Worm (Caenorhabditis elegans): ENCODE data around the gene F20A1.4.

DNA sequence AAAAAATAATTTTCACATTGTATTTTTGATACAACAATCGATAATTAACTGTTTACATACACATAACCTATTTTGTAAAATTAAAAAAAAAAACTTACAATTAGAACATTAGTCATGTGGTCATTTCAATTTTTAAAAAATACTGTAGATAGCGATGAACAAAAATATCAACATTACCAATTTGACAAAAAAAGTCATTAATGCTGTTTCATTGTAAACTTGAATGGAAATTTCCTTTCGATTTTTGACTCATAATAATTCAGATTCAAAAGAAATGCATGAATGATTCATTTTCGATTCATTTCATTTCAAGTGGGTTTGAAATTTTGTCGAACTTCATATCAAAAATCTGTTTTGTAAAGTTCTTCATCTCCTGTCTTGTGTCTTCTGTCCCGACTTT lies 12.2 kb downstream of the F20A1.4 start, which contains the start of gene C33G8.2:
- TF ChIP-seq peb-1 (tag; optimal IDR thresholded peaks at IDR 0.05) (no peak), Y55F3AM.14 (GFP tag; optimal IDR thresholded peaks at IDR 0.05) (no peak), nhr-12 (tag; optimal IDR thresholded peaks at IDR 0.05) (no peak), ztf-11 (tag; optimal IDR thresholded peaks at IDR 0.05) (no peak), fos-1 (tag; optimal IDR thresholded peaks at IDR 0.05) (no peak), nhr-25 (tag; optimal IDR thresholded peaks at IDR 0.05) (no peak), ama-1 (optimal IDR thresholded peaks at IDR 0.05) (no peak), ZK546.5 (tag; optimal IDR thresholded peaks at IDR 0.05) (no peak), nhr-21 (tag; optimal IDR thresholded peaks at IDR 0.05) (no peak), skn-1 (tag; optimal IDR thresholded peaks at IDR 0.05) (no peak), nhr-23 (tag; optimal IDR thresholded peaks at IDR 0.05) (no peak), snpc-4 (tag; optimal IDR thresholded peaks at IDR 0.05) (no peak)
